Fruit fly (Drosophila melanogaster) whole organism: ENCODE measurements around the gene Acp76A.

Source experiments
- EcR ChIP-seq, 2 experiments: fragments of >200 bp; optimal IDR thresholded peaks; 2 replicates each; lab custom pipeline; 2017; ENCODE audit warnings: missing biosample characterization in 2 of 2, missing genetic modification characterization in 2 of 2, missing genetic modification reagents in 2 of 2
- pan ChIP-seq: fragments of >200 bp; optimal IDR thresholded peaks from 2 replicates; lab custom pipeline; 2017
- usp ChIP-seq: fragments of >200 bp; optimal IDR thresholded peaks from 2 replicates; lab custom pipeline; 2017; ENCODE audit warnings: missing biosample characterization, missing genetic modification characterization, mixed read lengths

DNA sequence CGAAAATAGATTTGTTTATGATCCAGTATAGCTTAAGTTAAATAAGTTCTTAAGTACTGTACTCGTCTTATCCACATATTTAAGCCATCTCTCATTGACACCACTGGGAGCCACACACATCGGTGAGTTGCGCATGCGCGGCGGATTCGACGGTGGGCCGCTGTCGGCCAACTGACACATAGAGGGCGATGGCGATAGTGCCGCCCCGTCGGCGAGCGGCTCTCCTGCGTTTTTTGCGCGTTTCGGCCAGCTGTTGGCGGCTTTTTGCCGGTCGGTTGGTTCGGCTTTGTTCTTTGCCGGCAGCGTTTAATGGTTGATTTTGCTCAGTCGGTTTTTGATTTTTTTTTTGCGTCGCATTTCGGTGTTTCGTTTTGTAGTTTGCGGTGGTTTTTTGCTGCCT, 2.4 kb upstream of the Acp76A start:
- TF ChIP-seq usp (GFP tag; lab: Kevin White, UChicago) (no peak), EcR (GFP tag; optimal IDR thresholded peaks at IDR 0.05; lab: Kevin White, UChicago) (no peak), pan (no peak)
